Worm (Caenorhabditis elegans): ENCODE results near the gene cnx-1.

The cnx-1 gene

DNA sequence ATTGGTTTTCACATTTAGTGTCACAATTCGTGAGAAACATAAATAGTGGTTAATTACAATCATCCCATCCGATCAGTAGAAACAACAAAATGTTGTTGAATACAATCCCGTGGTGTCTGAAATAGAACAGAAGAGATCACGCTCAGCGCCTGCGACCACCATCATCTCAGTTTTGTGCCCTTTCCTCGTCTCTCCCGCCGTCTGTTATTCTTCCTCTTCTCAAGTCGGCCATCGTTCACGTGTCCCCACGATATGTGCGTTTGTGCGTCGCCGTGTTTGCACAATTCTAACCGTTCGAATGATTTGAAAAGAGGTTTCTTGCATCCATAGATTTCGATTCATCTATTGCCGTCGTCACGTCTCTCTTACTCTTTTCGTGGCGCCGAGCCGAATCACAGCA is 1.8 kb upstream of the cnx-1 start, which contains the start of gene panl-3:
Gene panl-3 (plus strand): TSS at position 294 of the 400 bp plus-strand sequence.
- TF ChIP-seq mdl-1 (tag; optimal IDR thresholded peaks at IDR 0.05) (peak; percentile 36), daf-12 (tag; optimal IDR thresholded peaks at IDR 0.05) (no peak), zag-1 (tag; optimal IDR thresholded peaks at IDR 0.05) (no peak), elt-3 (tag; optimal IDR thresholded peaks at IDR 0.05) (no peak), lsy-12 (tag; optimal IDR thresholded peaks at IDR 0.05) (peak; percentile 54), nhr-28 (tag; optimal IDR thresholded peaks at IDR 0.05) (no peak), snpc-4 (tag; optimal IDR thresholded peaks at IDR 0.05) (peak; percentile 20), ztf-11 (tag; optimal IDR thresholded peaks at IDR 0.05) (no peak), pqm-1 (tag; optimal IDR thresholded peaks at IDR 0.05) (no peak), nhr-43 (tag; optimal IDR thresholded peaks at IDR 0.05; ENCODE audit: poor library complexity, severe bottlenecking) (peak; percentile 14), elt-2 (tag; optimal IDR thresholded peaks at IDR 0.05) (peak; percentile 26), jun-1 (tag; optimal IDR thresholded peaks at IDR 0.05) (no peak), nhr-23 (tag; optimal IDR thresholded peaks at IDR 0.05) (peak; percentile 68), nhr-77 (tag; optimal IDR thresholded peaks at IDR 0.05) (no peak), nhr-76 (tag; optimal IDR thresholded peaks at IDR 0.05) (no peak), unc-39 (tag; optimal IDR thresholded peaks at IDR 0.05) (no peak), egl-5 (tag; optimal IDR thresholded peaks at IDR 0.05) (peak; percentile 78), hmg-11 (tag; optimal IDR thresholded peaks at IDR 0.05) (peak; percentile 54), nhr-25 (tag; optimal IDR thresholded peaks at IDR 0.05) (peak; percentile 79), fkh-10 (GFP tag; optimal IDR thresholded peaks at IDR 0.05) (no peak), ztf-4 (tag; optimal IDR thresholded peaks at IDR 0.05) (no peak), skn-1 (tag; optimal IDR thresholded peaks at IDR 0.05) (no peak), eor-1 (tag; optimal IDR thresholded peaks at IDR 0.05) (no peak), ZK546.5 (tag; optimal IDR thresholded peaks at IDR 0.05) (no peak), tbx-2 (tag; optimal IDR thresholded peaks at IDR 0.05) (no peak), fkh-2 (tag; optimal IDR thresholded peaks at IDR 0.05) (no peak), nfya-1 (tag; optimal IDR thresholded peaks at IDR 0.05; ENCODE audit: insufficient read depth) (peak; percentile 74), R02D3.7 (tag; optimal IDR thresholded peaks at IDR 0.05) (no peak), elt-1 (tag; optimal IDR thresholded peaks at IDR 0.05) (peak; percentile 27), lin-15B (tag; optimal IDR thresholded peaks at IDR 0.05) (peak; percentile 56), ceh-9 (tag; optimal IDR thresholded peaks at IDR 0.05) (no peak), ama-1 (optimal IDR thresholded peaks at IDR 0.05) (peak; percentile 60), sea-2 (GFP tag; optimal IDR thresholded peaks at IDR 0.05) (no peak), pha-4 (tag; optimal IDR thresholded peaks at IDR 0.05) (peak; percentile 48), lin-39 (tag; optimal IDR thresholded peaks at IDR 0.05) (peak; percentile 75), ceh-82 (tag; optimal IDR thresholded peaks at IDR 0.05) (no peak), ceh-16 (tag; optimal IDR thresholded peaks at IDR 0.05) (no peak), egl-27 (tag; optimal IDR thresholded peaks at IDR 0.05) (no peak), nhr-11 (tag; optimal IDR thresholded peaks at IDR 0.05) (no peak), nhr-12 (tag; optimal IDR thresholded peaks at IDR 0.05) (no peak), ceh-28 (tag; optimal IDR thresholded peaks at IDR 0.05) (no peak), nhr-67 (tag; optimal IDR thresholded peaks at IDR 0.05) (no peak), mml-1 (tag; optimal IDR thresholded peaks at IDR 0.05) (peak; percentile 47), unc-62 (GFP tag; optimal IDR thresholded peaks at IDR 0.05) (no peak), nhr-237 (tag; optimal IDR thresholded peaks at IDR 0.05) (no peak), fos-1 (tag; optimal IDR thresholded peaks at IDR 0.05) (no peak), aly-2 (tag; optimal IDR thresholded peaks at IDR 0.05) (no peak)

DNA sequence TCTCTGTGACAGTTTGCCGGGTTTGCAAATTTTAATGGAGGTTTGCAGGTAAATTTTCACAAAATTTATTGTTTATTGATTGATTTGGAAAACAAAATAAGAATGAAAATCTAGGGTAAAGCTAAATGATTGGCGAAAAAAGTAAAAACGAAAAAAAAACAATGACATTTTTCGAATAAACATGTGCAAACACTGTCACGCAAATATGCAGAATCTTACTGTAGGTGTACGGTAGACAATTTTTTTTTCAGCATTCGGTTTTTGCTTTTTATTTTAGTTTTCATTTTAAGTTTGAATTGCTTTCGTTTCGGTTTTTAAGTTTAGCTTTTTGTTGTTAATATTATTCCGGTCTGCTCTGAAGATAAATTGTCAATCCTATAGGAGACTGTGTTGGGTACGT is 957 bp upstream of the cnx-1 start:
- no peak for TF ChIP-seq nfya-1 (tag; optimal IDR thresholded peaks at IDR 0.05; ENCODE audit: insufficient read depth)
- TF ChIP-seq sea-2 (GFP tag; optimal IDR thresholded peaks at IDR 0.05): no peak
- TF ChIP-seq ceh-28 (tag; optimal IDR thresholded peaks at IDR 0.05): peak; percentile 5
- no peak for TF ChIP-seq pqm-1 (tag; optimal IDR thresholded peaks at IDR 0.05)
- no peak for TF ChIP-seq hmg-11 (tag; optimal IDR thresholded peaks at IDR 0.05)
